Worm (Caenorhabditis elegans) whole organism, L1 larva: Measurements from ENCODE around the gene str-208.

Experiments used
- aly-2 ChIP-seq: fragments of 150-350 bp; optimal IDR thresholded peaks from 2 replicates; lab custom pipeline; 2014; ENCODE audit warnings: missing biosample characterization, missing genetic modification characterization
- elt-2 ChIP-seq: sonication (generic microtip); optimal IDR thresholded peaks from 2 replicates; lab custom pipeline; 2016; ENCODE audit warnings: missing genetic modification characterization, mild to moderate bottlenecking, inconsistent platforms, missing compliant biosample characterization, missing genetic modification reagents
- elt-3 ChIP-seq, 6 experiments: fragments of 150-350 bp in 1 of 6; sonication (generic microtip); optimal IDR thresholded peaks; 2 replicates each; lab custom pipeline; 2017 to 2018; ENCODE audit warnings: missing biosample characterization in 6 of 6, missing genetic modification characterization in 6 of 6, inconsistent platforms in 1 of 6
- grh-1 ChIP-seq: fragments of 200-800 bp; sonication (Bioruptor generic); IDR thresholded peaks from 2 replicates; pipeline ENCODE4 v1.3.6; 2022; ENCODE audit warnings: missing genetic modification reagents, missing genetic modification characterization, missing compliant biosample characterization
- lin-39 ChIP-seq: fragments of 150-350 bp; optimal IDR thresholded peaks from 2 replicates; lab custom pipeline; 2014; ENCODE audit warnings: missing biosample characterization, missing genetic modification reagents, missing genetic modification characterization
- tbx-2 ChIP-seq: sonication (generic microtip); optimal IDR thresholded peaks from 2 replicates; lab custom pipeline; 2016; ENCODE audit warnings: missing genetic modification characterization, missing compliant biosample characterization
- unc-98 ChIP-seq: fragments of 200-800 bp; sonication (Bioruptor generic); IDR thresholded peaks from 2 replicates; pipeline ENCODE4 v1.3.6; 2022; ENCODE audit warnings: missing genetic modification characterization, missing compliant biosample characterization

DNA sequence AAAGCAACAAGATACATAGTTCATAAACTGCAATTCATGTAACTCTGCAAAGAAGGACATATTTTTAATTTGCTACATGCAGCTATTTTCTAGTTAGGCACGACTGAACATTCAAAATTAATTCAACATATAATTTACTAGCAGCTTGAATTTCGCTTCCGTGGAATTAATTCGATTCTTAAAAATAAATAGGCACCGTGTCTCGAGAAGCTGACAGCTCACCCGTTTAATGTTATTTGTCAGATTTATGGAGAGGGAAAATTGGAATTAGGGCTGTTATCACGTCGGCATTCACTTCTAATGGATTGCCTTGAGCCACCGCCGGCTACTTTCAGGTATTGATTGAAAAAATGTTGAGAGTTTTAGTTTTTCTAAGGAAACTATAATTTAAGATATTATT, 30.3 kb upstream of the str-208 start, which contains the start of gene srh-21:
- TF ChIP-seq tbx-2 (tag; lab: Kevin White, UChicago) (no peak), aly-2 (no peak), lin-39 (no peak), elt-2 (tag; lab: Kevin White, UChicago) (no peak), grh-1 (GFP tag; lab: Robert Waterston, UW) (no peak), unc-98 (GFP tag; lab: Robert Waterston, UW) (no peak), elt-3 (tag; optimal IDR thresholded peaks at IDR 0.05; lab: Kevin White, UChicago) (no peak)
